Worm (Caenorhabditis elegans) whole organism, L4/young adult: ENCODE results near the gene C50E3.15.

Experiments used
- W03F9.2 ChIP-seq: fragments of 150-350 bp; optimal IDR thresholded peaks from 2 replicates; lab custom pipeline; 2014; ENCODE audit warnings: missing biosample characterization, missing genetic modification characterization
- dao-5 ChIP-seq: sonication (generic microtip); optimal IDR thresholded peaks from 2 replicates; lab custom pipeline; 2016; ENCODE audit warnings: missing genotype, missing genetic modification characterization, moderate library complexity, missing compliant biosample characterization
- him-1 ChIP-seq: sonication (generic microtip); optimal IDR thresholded peaks from 2 replicates; lab custom pipeline; 2016; ENCODE audit warnings: missing genotype, missing genetic modification reagents, missing genetic modification characterization, missing compliant biosample characterization

- TF ChIP-seq him-1 (tag; lab: Kevin White, UChicago) (no peak), W03F9.2 (tag; lab: Kevin White, UChicago) (no peak), dao-5 (tag; lab: Kevin White, UChicago) (no peak)
Observed at ce11 chrV:7570290-7570689, 47.9 kb upstream of the C50E3.15 start, which contains the start of gene clec-212.
